Worm (Caenorhabditis elegans) whole organism, L1 larva: ENCODE data around the gene T20G5.8.

Source experiments
- C04F5.9 ChIP-seq: sonication (generic microtip); optimal IDR thresholded peaks from 2 replicates; lab custom pipeline; 2016; ENCODE audit warnings: missing genetic modification characterization, missing compliant biosample characterization
- C16A3.4 ChIP-seq: fragments of 150-350 bp; optimal IDR thresholded peaks from 2 replicates; lab custom pipeline; 2014; ENCODE audit warnings: missing biosample characterization, missing genetic modification characterization
- aly-2 ChIP-seq: fragments of 150-350 bp; optimal IDR thresholded peaks from 2 replicates; lab custom pipeline; 2014; ENCODE audit warnings: missing biosample characterization, missing genetic modification characterization
- ama-1 ChIP-seq: fragments of 150-350 bp; optimal IDR thresholded peaks from 2 replicates; lab custom pipeline; 2014
- ceh-63 ChIP-seq: fragments of 200-800 bp; sonication (Bioruptor generic); optimal IDR thresholded peaks from 2 replicates; lab custom pipeline; 2018; ENCODE audit warnings: mild to moderate bottlenecking, missing genetic modification characterization, missing compliant biosample characterization
- ceh-82 ChIP-seq, 3 experiments: fragments of 150-350 bp in 1 of 3; sonication (generic microtip) in 2 of 3; optimal IDR thresholded peaks; 2 replicates each; lab custom pipeline; 2014 to 2017; ENCODE audit warnings: missing biosample characterization in 3 of 3, missing genetic modification characterization in 3 of 3
- ceh-88 ChIP-seq: fragments of 200-800 bp; sonication (Bioruptor generic); IDR thresholded peaks from 2 replicates; pipeline ENCODE4 v1.3.6; 2022; ENCODE audit warnings: missing genetic modification characterization, missing compliant biosample characterization
- ceh-90 ChIP-seq: sonication (generic microtip); optimal IDR thresholded peaks from 2 replicates; lab custom pipeline; 2016; ENCODE audit warnings: missing genetic modification characterization, missing compliant biosample characterization
- ces-1 ChIP-seq: fragments of 150-350 bp; optimal IDR thresholded peaks from 2 replicates; lab custom pipeline; 2014; ENCODE audit warnings: missing biosample characterization, missing genetic modification reagents, missing genetic modification characterization
- efl-1 ChIP-seq, 4 experiments: fragments of 150-350 bp; optimal IDR thresholded peaks in 3 of 4; peaks in 1 of 4; 1 replicate in 1 of 4; 2 replicates in 3 of 4; lab custom pipeline; 2014; ENCODE audit warnings: missing biosample characterization in 2 of 4, missing genetic modification characterization in 2 of 4, missing genetic modification reagents in 2 of 4
- elt-3 ChIP-seq, 6 experiments: fragments of 150-350 bp in 1 of 6; sonication (generic microtip); optimal IDR thresholded peaks; 2 replicates each; lab custom pipeline; 2017 to 2018; ENCODE audit warnings: missing biosample characterization in 6 of 6, missing genetic modification characterization in 6 of 6, inconsistent platforms in 1 of 6
- ets-5 ChIP-seq: fragments of 200-800 bp; sonication (Bioruptor generic); IDR thresholded peaks from 2 replicates; pipeline ENCODE4 v1.3.6; 2022; ENCODE audit warnings: missing genetic modification characterization, missing compliant biosample characterization
- fkh-10 ChIP-seq: sonication (generic microtip); optimal IDR thresholded peaks from 2 replicates; lab custom pipeline; 2017; ENCODE audit warnings: missing biosample characterization, missing genetic modification reagents, missing genetic modification characterization
- fkh-8 ChIP-seq: sonication (generic microtip); optimal IDR thresholded peaks from 2 replicates; lab custom pipeline; 2016; ENCODE audit warnings: mild to moderate bottlenecking, missing genetic modification characterization, missing compliant biosample characterization
- grh-1 ChIP-seq: fragments of 200-800 bp; sonication (Bioruptor generic); IDR thresholded peaks from 2 replicates; pipeline ENCODE4 v1.3.6; 2022; ENCODE audit warnings: missing genetic modification reagents, missing genetic modification characterization, missing compliant biosample characterization
- hlh-4 ChIP-seq: sonication (generic microtip); optimal IDR thresholded peaks from 2 replicates; lab custom pipeline; 2016; ENCODE audit warnings: mild to moderate bottlenecking, missing genetic modification characterization, missing compliant biosample characterization
- hpl-2 ChIP-seq: fragments of 150-350 bp; optimal IDR thresholded peaks from 2 replicates; lab custom pipeline; 2014; ENCODE audit warnings: missing biosample characterization, missing genetic modification reagents, missing genetic modification characterization
- lin-14 ChIP-seq: fragments of 200-800 bp; sonication (Bioruptor generic); optimal IDR thresholded peaks from 2 replicates; lab custom pipeline; 2018; ENCODE audit warnings: mild to moderate bottlenecking, missing genetic modification characterization, moderate library complexity, missing compliant biosample characterization
- lin-35 ChIP-seq, 2 experiments: fragments of 150-350 bp; optimal IDR thresholded peaks; 2 replicates each; lab custom pipeline; 2014; ENCODE audit warnings: missing biosample characterization in 2 of 2, missing genetic modification characterization in 2 of 2, missing genetic modification reagents in 2 of 2
- lin-39 ChIP-seq: fragments of 150-350 bp; optimal IDR thresholded peaks from 2 replicates; lab custom pipeline; 2014; ENCODE audit warnings: missing biosample characterization, missing genetic modification reagents, missing genetic modification characterization
- lir-3 ChIP-seq: sonication (generic microtip); optimal IDR thresholded peaks from 2 replicates; lab custom pipeline; 2016; ENCODE audit warnings: mild to moderate bottlenecking, missing genetic modification characterization, moderate library complexity, missing compliant biosample characterization; ENCODE audit not compliant: poor library complexity
- lsy-2 ChIP-seq, 2 experiments: fragments of 150-350 bp; optimal IDR thresholded peaks; 2 replicates each; lab custom pipeline; 2014; ENCODE audit warnings: missing biosample characterization in 2 of 2, missing genetic modification characterization in 2 of 2
- mep-1 ChIP-seq: fragments of 150-350 bp; optimal IDR thresholded peaks from 2 replicates; lab custom pipeline; 2014; ENCODE audit warnings: missing biosample characterization, missing genetic modification characterization
- nhr-11 ChIP-seq: fragments of 150-350 bp; optimal IDR thresholded peaks from 2 replicates; lab custom pipeline; 2014; ENCODE audit warnings: missing biosample characterization, missing genetic modification characterization
- nhr-19 ChIP-seq: fragments of 200-800 bp; sonication (Bioruptor generic); conservative IDR thresholded peaks from 2 replicates; pipeline ENCODE4 v1.3.6; 2022; ENCODE audit warnings: missing genetic modification characterization, missing compliant biosample characterization
- nhr-20 ChIP-seq: sonication (generic microtip); optimal IDR thresholded peaks from 2 replicates; lab custom pipeline; 2016; ENCODE audit warnings: mild to moderate bottlenecking, missing genetic modification characterization, missing compliant biosample characterization
- nhr-237 ChIP-seq: fragments of 150-350 bp; optimal IDR thresholded peaks from 2 replicates; lab custom pipeline; 2014; ENCODE audit warnings: missing biosample characterization, missing genetic modification characterization
- nhr-71 ChIP-seq: sonication (generic microtip); optimal IDR thresholded peaks from 2 replicates; lab custom pipeline; 2016; ENCODE audit warnings: mild to moderate bottlenecking, missing genetic modification characterization, moderate library complexity, missing compliant biosample characterization
- rnt-1 ChIP-seq: sonication (generic microtip); optimal IDR thresholded peaks from 2 replicates; lab custom pipeline; 2016; ENCODE audit warnings: mild to moderate bottlenecking, missing genetic modification characterization, moderate library complexity, missing compliant biosample characterization
- snpc-4 ChIP-seq: fragments of 150-350 bp; optimal IDR thresholded peaks from 2 replicates; lab custom pipeline; 2014; ENCODE audit warnings: missing biosample characterization, missing genetic modification characterization
- snu-23 ChIP-seq: sonication (generic microtip); optimal IDR thresholded peaks from 2 replicates; lab custom pipeline; 2016; ENCODE audit warnings: missing genetic modification characterization, missing compliant biosample characterization
- tbx-2 ChIP-seq: sonication (generic microtip); optimal IDR thresholded peaks from 2 replicates; lab custom pipeline; 2016; ENCODE audit warnings: missing genetic modification characterization, missing compliant biosample characterization
- unc-30 ChIP-seq: sonication (generic microtip); optimal IDR thresholded peaks from 2 replicates; lab custom pipeline; 2017; ENCODE audit warnings: missing biosample characterization, missing genetic modification characterization
- unc-62 ChIP-seq: fragments of 150-350 bp; optimal IDR thresholded peaks from 2 replicates; lab custom pipeline; 2014; ENCODE audit warnings: missing biosample characterization, missing genetic modification reagents, missing genetic modification characterization
- unc-98 ChIP-seq: fragments of 200-800 bp; sonication (Bioruptor generic); IDR thresholded peaks from 2 replicates; pipeline ENCODE4 v1.3.6; 2022; ENCODE audit warnings: missing genetic modification characterization, missing compliant biosample characterization
- vab-15 ChIP-seq: sonication (generic microtip); optimal IDR thresholded peaks from 2 replicates; lab custom pipeline; 2017; ENCODE audit warnings: missing genotype, mild to moderate bottlenecking, missing genetic modification characterization, missing compliant biosample characterization
- zag-1 ChIP-seq: fragments of 150-350 bp; optimal IDR thresholded peaks from 2 replicates; lab custom pipeline; 2014; ENCODE audit warnings: missing biosample characterization, missing genetic modification characterization
- ztf-11 ChIP-seq, 2 experiments: sonication (generic microtip); optimal IDR thresholded peaks; 2 replicates each; lab custom pipeline; 2016 to 2017; ENCODE audit warnings: missing genetic modification characterization in 2 of 2, missing biosample characterization in 1 of 2, missing compliant biosample characterization in 1 of 2
- ztf-4 ChIP-seq: fragments of 150-350 bp; optimal IDR thresholded peaks from 2 replicates; lab custom pipeline; 2014; ENCODE audit warnings: missing biosample characterization, missing genetic modification characterization

T20G5.8 gene

DNA sequence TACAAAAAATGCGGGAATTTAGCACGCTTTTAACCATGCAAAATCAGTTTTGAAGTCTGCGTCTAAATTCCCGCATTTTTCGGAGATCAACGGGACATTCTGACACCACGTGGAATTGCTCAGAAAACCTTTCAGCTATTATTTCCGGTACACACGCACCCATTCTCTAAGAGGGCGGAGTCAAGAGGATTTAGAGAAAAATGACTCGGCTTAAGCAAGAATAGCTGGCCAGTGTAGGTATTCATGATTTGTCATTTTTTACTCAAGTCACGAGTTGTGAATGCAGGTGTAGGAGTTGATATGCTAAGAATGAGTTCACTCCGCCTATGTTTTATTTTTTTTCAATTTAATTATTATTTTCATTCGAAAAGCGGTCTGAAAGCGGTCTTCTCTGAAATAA, 48.4 kb upstream of the T20G5.8 start (continued):
- TF ChIP-seq nhr-237 (tag; lab: Kevin White, UChicago), result no peak
- TF ChIP-seq ces-1 (GFP tag; lab: Kevin White, UChicago), result no peak
- no peak for TF ChIP-seq hpl-2 (GFP tag; lab: Kevin White, UChicago)
- no peak for TF ChIP-seq C16A3.4 (tag; lab: Kevin White, UChicago)
- no peak for TF ChIP-seq rnt-1 (tag; lab: Kevin White, UChicago)
- TF ChIP-seq lin-39 (tag; lab: Kevin White, UChicago), result no peak
- TF ChIP-seq snpc-4, result no peak
- TF ChIP-seq ztf-11 (tag; optimal IDR thresholded peaks at IDR 0.05; lab: Kevin White, UChicago), result no peak
- TF ChIP-seq ets-5 (GFP tag; lab: Robert Waterston, UW), result no peak
- TF ChIP-seq mep-1 (tag; lab: Kevin White, UChicago), result no peak
- TF ChIP-seq ceh-63 (GFP tag; lab: Kevin White, UChicago), result no peak
- no peak for TF ChIP-seq ama-1
- no peak for TF ChIP-seq vab-15 (tag; lab: Kevin White, UChicago)
- no peak for TF ChIP-seq hlh-4 (tag; lab: Kevin White, UChicago)
- TF ChIP-seq nhr-71 (tag; lab: Kevin White, UChicago), result peak; percentile 67
- no peak for TF ChIP-seq unc-62 (GFP tag; lab: Kevin White, UChicago)
- no peak for TF ChIP-seq unc-30 (tag; lab: Kevin White, UChicago)
- no peak for TF ChIP-seq C04F5.9 (tag; lab: Kevin White, UChicago)
- no peak for TF ChIP-seq ceh-90
- no peak for TF ChIP-seq nhr-11
- TF ChIP-seq lsy-2 (tag; optimal IDR thresholded peaks at IDR 0.05; lab: Kevin White, UChicago), result peak; percentile 14 to 44
- TF ChIP-seq grh-1 (GFP tag; lab: Robert Waterston, UW), result no peak

DNA sequence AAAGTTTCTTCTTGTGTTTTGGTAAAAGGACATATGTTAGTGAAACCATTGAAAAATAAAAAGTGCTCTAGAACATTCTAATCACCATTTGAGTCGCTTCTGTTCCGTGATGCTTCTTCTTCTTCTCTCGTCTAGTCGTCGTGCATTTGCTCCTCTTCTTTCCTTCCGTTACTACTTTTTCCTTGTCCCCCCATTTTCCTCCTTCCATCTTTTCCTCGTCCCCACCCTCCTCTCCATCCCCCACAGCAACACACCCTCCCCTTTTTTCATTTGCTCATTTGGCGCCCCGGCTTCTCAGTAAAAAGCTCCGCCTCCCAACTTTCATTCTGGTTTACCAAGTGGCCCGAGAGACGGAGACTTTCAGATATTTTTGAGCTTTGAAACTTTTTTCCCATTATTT, 47.4 kb upstream of the T20G5.8 start:
- TF ChIP-seq ceh-82 (tag; optimal IDR thresholded peaks at IDR 0.05; lab: Kevin White, UChicago) (peak in 2 of 3 experiments; percentile 10 to 49), mep-1 (tag; lab: Kevin White, UChicago) (peak; percentile 11), ztf-11 (tag; optimal IDR thresholded peaks at IDR 0.05; lab: Kevin White, UChicago) (no peak), unc-98 (no peak), efl-1 (optimal IDR thresholded peaks at IDR 0.05; lab: Kevin White, UChicago) (no peak), efl-1 (GFP tag; optimal IDR thresholded peaks at IDR 0.05 in 1 of 2; lab: Kevin White, UChicago) (peak in 1 of 2 experiments; percentile 14), fkh-10 (peak; percentile 35), lsy-2 (tag; optimal IDR thresholded peaks at IDR 0.05; lab: Kevin White, UChicago) (peak in 1 of 2 experiments; percentile 26), nhr-71 (tag; lab: Kevin White, UChicago) (peak; percentile 31), aly-2 (tag; lab: Kevin White, UChicago) (no peak), ztf-4 (tag; lab: Kevin White, UChicago) (peak; percentile 8), tbx-2 (tag; lab: Kevin White, UChicago) (no peak), rnt-1 (tag; lab: Kevin White, UChicago) (peak; percentile 42), ces-1 (GFP tag; lab: Kevin White, UChicago) (peak; percentile 26), nhr-19 (GFP tag; lab: Robert Waterston, UW) (peak; percentile 29; the same call in 1 of the 2 replicates), fkh-8 (tag; lab: Kevin White, UChicago) (peak; percentile 73), lin-14 (GFP tag; lab: Kevin White, UChicago) (peak; percentile 88), snu-23 (GFP tag; lab: Kevin White, UChicago) (peak; percentile 13), lin-35 (GFP tag; optimal IDR thresholded peaks at IDR 0.05; lab: Kevin White, UChicago) (peak in 1 of 2 experiments; percentile 39)

DNA sequence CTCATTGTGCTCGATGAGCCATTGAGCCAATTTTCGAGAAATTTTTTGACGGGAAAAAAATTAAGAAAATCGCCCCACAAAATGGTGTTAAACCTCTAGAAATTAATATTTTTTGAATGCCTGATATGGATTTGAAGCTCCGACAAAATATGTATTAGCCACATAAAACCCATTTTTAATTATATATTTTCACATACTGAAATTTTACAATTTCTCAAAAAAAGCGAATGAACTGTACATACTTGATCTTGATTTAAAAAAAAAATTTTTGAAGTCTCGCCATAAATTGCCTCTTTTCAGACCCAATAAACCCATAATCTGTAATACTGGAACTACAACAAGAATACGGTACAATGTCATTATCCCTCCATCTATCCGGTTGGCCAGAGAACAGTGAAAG, 46.7 kb upstream of the T20G5.8 start, which contains the start of gene nac-3:
nac-3 (plus strand) TSS at position 301 of the 400 bp plus-strand sequence.
- TF ChIP-seq ceh-88 (GFP tag; lab: Robert Waterston, UW), result no peak
- TF ChIP-seq ztf-11 (tag; optimal IDR thresholded peaks at IDR 0.05; lab: Kevin White, UChicago), result no peak
- no peak for TF ChIP-seq ztf-4 (tag; lab: Kevin White, UChicago)
- no peak for TF ChIP-seq lir-3 (tag; lab: Kevin White, UChicago)
- TF ChIP-seq nhr-20 (tag; lab: Kevin White, UChicago), result no peak
- no peak for TF ChIP-seq efl-1 (optimal IDR thresholded peaks at IDR 0.05; lab: Kevin White, UChicago)
- no peak for TF ChIP-seq efl-1 (GFP tag; optimal IDR thresholded peaks at IDR 0.05 in 1 of 2; lab: Kevin White, UChicago)
- no peak for TF ChIP-seq fkh-10
- no peak for TF ChIP-seq elt-3 (tag; optimal IDR thresholded peaks at IDR 0.05; lab: Kevin White, UChicago)
- no peak for TF ChIP-seq ces-1 (GFP tag; lab: Kevin White, UChicago)
- no peak for TF ChIP-seq unc-30 (tag; lab: Kevin White, UChicago)
- TF ChIP-seq zag-1 (tag; lab: Kevin White, UChicago), result no peak
- TF ChIP-seq, all 84 proteins: peak for 0
